Worm (Caenorhabditis elegans) whole organism, mixed stage, embryonic: ENCODE data around the gene C41H7.9.
A peak's percentile ranks its signal among the peaks of the same experiment; 100 is the strongest.

Source experiments
- M03D4.4 ChIP-seq: sonication (generic microtip); optimal IDR thresholded peaks from 2 replicates; lab custom pipeline; 2017; ENCODE audit warnings: mild to moderate bottlenecking, missing genetic modification characterization, missing compliant biosample characterization
- blmp-1 ChIP-seq: fragments of 150-350 bp; optimal IDR thresholded peaks from 2 replicates; lab custom pipeline; 2014; ENCODE audit warnings: missing biosample characterization, missing genetic modification characterization
- ceh-39 ChIP-seq: fragments of 150-350 bp; optimal IDR thresholded peaks from 2 replicates; lab custom pipeline; 2014; ENCODE audit warnings: missing biosample characterization, missing genetic modification characterization
- ceh-43 ChIP-seq: fragments of 200-800 bp; sonication (Bioruptor generic); optimal IDR thresholded peaks from 2 replicates; lab custom pipeline; 2018; ENCODE audit warnings: mild to moderate bottlenecking, missing genetic modification characterization, moderate library complexity, missing compliant biosample characterization
- cnd-1 ChIP-seq: fragments of 200-800 bp; sonication (Bioruptor generic); optimal IDR thresholded peaks from 2 replicates; lab custom pipeline; 2018; ENCODE audit warnings: mild to moderate bottlenecking, missing genetic modification characterization, missing compliant biosample characterization
- elt-1 ChIP-seq: sonication (generic microtip); optimal IDR thresholded peaks from 2 replicates; lab custom pipeline; 2017; ENCODE audit warnings: missing genetic modification characterization, mild to moderate bottlenecking, missing compliant biosample characterization, antibody characterized with exemption, moderate library complexity, borderline replicate concordance; ENCODE audit not compliant: insufficient read depth
- lsy-2 ChIP-seq: fragments of 150-350 bp; optimal IDR thresholded peaks from 2 replicates; lab custom pipeline; 2014; ENCODE audit warnings: missing biosample characterization, missing genetic modification characterization
- nhr-237 ChIP-seq: fragments of 150-350 bp; optimal IDR thresholded peaks from 2 replicates; lab custom pipeline; 2014; ENCODE audit warnings: missing biosample characterization, missing genetic modification characterization
- nhr-76 ChIP-seq: sonication (generic microtip); optimal IDR thresholded peaks from 2 replicates; lab custom pipeline; 2017; ENCODE audit warnings: missing biosample characterization, missing genetic modification characterization
- pha-4 ChIP-seq: fragments of 150-350 bp; optimal IDR thresholded peaks from 2 replicates; lab custom pipeline; 2018; ENCODE audit warnings: missing biosample characterization, missing genetic modification reagents, missing genetic modification characterization
- snpc-4 ChIP-seq: fragments of 150-350 bp; optimal IDR thresholded peaks from 2 replicates; lab custom pipeline; 2014; ENCODE audit warnings: missing biosample characterization, missing genetic modification characterization
- unc-39 ChIP-seq: fragments of 150-350 bp; optimal IDR thresholded peaks from 2 replicates; lab custom pipeline; 2014; ENCODE audit warnings: missing biosample characterization, missing genetic modification characterization
- unc-62 ChIP-seq: fragments of 150-350 bp; optimal IDR thresholded peaks from 2 replicates; lab custom pipeline; 2014; ENCODE audit warnings: missing biosample characterization, missing genetic modification reagents, missing genetic modification characterization

DNA sequence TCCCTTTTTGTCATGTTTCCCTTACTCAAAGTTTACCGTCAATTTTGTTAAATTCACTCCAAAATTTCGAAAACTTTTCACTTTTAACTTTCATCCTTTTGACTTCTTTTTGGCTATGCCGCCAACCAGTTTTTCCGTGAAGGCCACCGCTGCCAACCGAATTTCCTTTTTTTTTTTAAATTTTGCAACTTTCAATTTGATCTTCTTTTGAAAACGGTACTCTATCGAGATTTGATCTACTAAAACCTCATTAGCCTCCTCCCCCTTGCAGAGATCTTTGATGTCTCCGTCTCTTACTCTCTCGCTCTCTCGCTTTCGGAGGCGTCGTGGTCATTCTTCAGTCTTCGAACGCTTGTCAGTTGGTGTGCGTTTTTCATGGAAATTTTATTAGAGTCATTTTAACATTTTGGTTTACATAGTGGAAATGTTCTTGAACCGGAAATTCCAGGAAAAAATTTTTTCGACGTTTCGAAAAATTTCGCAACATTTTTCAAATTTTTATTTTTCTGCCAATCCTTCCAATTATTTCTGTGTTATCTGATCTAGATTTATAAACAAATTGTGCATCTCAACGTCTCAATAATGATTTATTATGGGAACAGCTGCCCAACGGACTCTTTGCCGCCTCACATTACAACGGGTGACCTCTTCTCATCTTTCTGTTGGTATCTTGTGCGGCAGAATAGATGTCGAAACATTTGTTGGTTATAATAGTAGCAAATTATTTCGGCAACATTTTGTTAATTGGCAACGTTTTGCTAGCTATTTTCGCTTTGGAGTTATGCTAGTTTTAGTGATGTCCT lies 17.2 kb downstream of the C41H7.9 start:
- no peak for TF ChIP-seq blmp-1 (tag; lab: Kevin White, UChicago)
- TF ChIP-seq M03D4.4, result no peak
- peak; percentile 68 for TF ChIP-seq cnd-1 (tag; lab: Kevin White, UChicago)
- no peak for TF ChIP-seq snpc-4
- TF ChIP-seq pha-4, result no peak
- TF ChIP-seq ceh-43 (GFP tag; lab: Kevin White, UChicago), result no peak
- no peak for TF ChIP-seq nhr-237 (tag; lab: Kevin White, UChicago)
- TF ChIP-seq elt-1 (tag; lab: Kevin White, UChicago), result no peak
- TF ChIP-seq unc-39, result peak; percentile 42
- no peak for TF ChIP-seq lsy-2
- TF ChIP-seq ceh-39 (tag; lab: Kevin White, UChicago), result peak; percentile 2
- no peak for TF ChIP-seq nhr-76 (tag; lab: Kevin White, UChicago)
- peak; percentile 94 for TF ChIP-seq unc-62 (GFP tag; lab: Kevin White, UChicago)
